Worm (Caenorhabditis elegans): ENCODE measurements around the gene disl-2.

DNA sequence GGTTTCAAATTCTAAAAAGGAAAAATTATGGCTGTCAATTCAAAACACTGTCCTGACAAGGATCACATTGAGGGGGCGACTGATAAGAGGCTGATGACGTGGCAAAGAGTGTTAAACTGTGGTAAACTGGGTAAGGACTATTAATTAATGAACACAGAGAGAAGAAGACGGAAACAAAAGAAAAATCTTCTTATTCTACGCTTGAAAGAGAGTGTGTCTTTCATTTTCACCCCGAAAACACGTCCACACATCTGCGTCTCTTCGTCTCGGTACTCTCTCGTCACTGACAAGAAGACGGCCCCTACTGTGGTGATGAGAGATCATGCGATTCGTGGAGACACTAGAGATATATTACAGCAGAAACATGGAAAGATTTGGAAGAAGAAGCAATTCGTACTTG, 21.6 kb upstream of the disl-2 start:
- TF ChIP-seq fkh-3 (tag; optimal IDR thresholded peaks at IDR 0.05) (no peak), snpc-1.3 (tag; optimal IDR thresholded peaks at IDR 0.05; ENCODE audit: insufficient read depth) (no peak), rcor-1 (GFP tag; IDR thresholded peaks at IDR 0.05) (no peak), zim-3 (tag; optimal IDR thresholded peaks at IDR 0.05) (no peak), mes-4 (tag; optimal IDR thresholded peaks at IDR 0.05) (no peak), bed-1 (GFP tag; IDR thresholded peaks at IDR 0.05) (no peak)
